Worm (Caenorhabditis elegans) whole organism, L4 larva: ENCODE measurements around the gene dmd-10.
"Not testable (repeated sequence)": the region's sequence is repeated elsewhere in the genome, so short reads cannot be mapped to it uniquely, and the experiment has no call there.

ENCODE experiments used
- Y5F2A.4 ChIP-seq: fragments of 200-800 bp; sonication (Bioruptor generic); optimal IDR thresholded peaks from 2 replicates; lab custom pipeline; 2018; ENCODE audit warnings: mild to moderate bottlenecking, missing genetic modification characterization, missing compliant biosample characterization
- ces-1 ChIP-seq: fragments of 150-350 bp; sonication (generic microtip); optimal IDR thresholded peaks from 4 replicates; lab custom pipeline; 2014; ENCODE audit warnings: missing biosample characterization, missing genetic modification reagents, missing genetic modification characterization
- egl-27 ChIP-seq: sonication (generic microtip); optimal IDR thresholded peaks from 3 replicates; lab custom pipeline; 2017; ENCODE audit warnings: missing biosample characterization, missing genetic modification reagents, missing genetic modification characterization
- pha-4 ChIP-seq, 2 experiments: fragments of 150-350 bp in 1 of 2; fragments of 200-800 bp in 1 of 2; sonication (Bioruptor generic) in 1 of 2; IDR thresholded peaks in 1 of 2; optimal IDR thresholded peaks in 1 of 2; 2 replicates each; pipeline versions ENCODE4 v1.3.6 to Lab custom; 2014 to 2022; ENCODE audit warnings: missing genetic modification characterization in 2 of 2, missing genetic modification reagents in 2 of 2, missing biosample characterization in 1 of 2, missing compliant biosample characterization in 1 of 2
- unc-130 ChIP-seq: sonication (generic microtip); optimal IDR thresholded peaks from 2 replicates; lab custom pipeline; 2016; ENCODE audit warnings: missing genetic modification reagents, missing genetic modification characterization, missing compliant biosample characterization
- vab-7 ChIP-seq: fragments of 200-800 bp; sonication (Bioruptor generic); IDR thresholded peaks from 2 replicates; pipeline ENCODE4 v1.3.6; 2022; ENCODE audit warnings: missing genetic modification reagents, missing genetic modification characterization, missing compliant biosample characterization

DNA sequence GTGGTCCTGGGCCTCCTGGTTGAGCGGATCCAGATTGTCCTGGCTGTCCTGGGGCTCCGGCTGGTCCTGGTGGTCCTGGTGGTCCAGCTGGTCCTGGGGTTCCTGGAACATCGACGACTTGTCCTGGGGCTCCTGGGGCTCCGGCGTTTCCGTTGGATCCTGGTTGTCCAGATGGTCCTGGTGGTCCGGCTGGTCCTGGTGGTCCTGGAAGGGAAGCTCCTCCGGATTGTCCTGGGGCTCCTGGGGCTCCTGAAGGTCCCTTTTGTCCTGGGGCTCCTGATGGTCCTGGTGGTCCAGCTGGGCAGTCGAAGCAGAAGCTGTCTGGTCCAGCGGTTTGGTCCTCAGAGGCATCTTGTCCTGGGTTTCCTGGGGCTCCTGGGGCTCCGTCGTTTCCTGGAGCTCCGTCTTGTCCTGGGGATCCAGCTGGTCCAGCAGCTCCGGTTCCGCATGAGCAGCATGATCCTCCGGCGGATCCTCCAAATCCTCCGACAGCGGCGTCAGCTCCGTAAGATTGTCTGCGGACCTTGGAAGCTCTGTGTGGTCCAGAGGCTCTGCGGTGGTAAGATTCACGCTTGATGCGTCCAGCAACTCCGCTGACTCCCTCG, 35.1 kb downstream of the dmd-10 start:
- not testable (repeated sequence) for TF ChIP-seq vab-7; pha-4 (GFP tag; IDR thresholded peaks at IDR 0.05; lab: Robert Waterston, UW); pha-4 (tag; optimal IDR thresholded peaks at IDR 0.05; lab: Kevin White, UChicago); egl-27 (tag; lab: Kevin White, UChicago); unc-130; ces-1 (GFP tag; lab: Kevin White, UChicago); Y5F2A.4 (GFP tag; lab: Kevin White, UChicago)
